Worm (Caenorhabditis elegans) whole organism, early embryonic: ENCODE data around the gene C34B4.4.
A peak's percentile ranks its signal among the peaks of the same experiment; 100 is the strongest.

ENCODE experiments used
- B0310.2 ChIP-seq: sonication (generic microtip); optimal IDR thresholded peaks from 2 replicates; lab custom pipeline; 2016; ENCODE audit warnings: mild to moderate bottlenecking, missing genetic modification characterization, missing compliant biosample characterization
- F13C5.2 ChIP-seq: sonication (generic microtip); optimal IDR thresholded peaks from 2 replicates; lab custom pipeline; 2017; ENCODE audit warnings: mild to moderate bottlenecking, missing genetic modification characterization, inconsistent platforms, missing compliant biosample characterization
- aly-1 ChIP-seq: sonication (generic microtip); optimal IDR thresholded peaks from 2 replicates; lab custom pipeline; 2016; ENCODE audit warnings: missing genetic modification characterization, missing compliant biosample characterization
- ama-1 ChIP-seq: fragments of 150-350 bp; optimal IDR thresholded peaks from 2 replicates; lab custom pipeline; 2014
- ceh-36 ChIP-seq: sonication (generic microtip); optimal IDR thresholded peaks from 2 replicates; lab custom pipeline; 2016; ENCODE audit warnings: missing genetic modification characterization, inconsistent platforms, missing compliant biosample characterization
- ets-7 ChIP-seq: sonication (generic microtip); optimal IDR thresholded peaks from 2 replicates; lab custom pipeline; 2016; ENCODE audit warnings: missing genotype, missing genetic modification characterization, missing compliant biosample characterization
- flt-1 ChIP-seq: fragments of 200-800 bp; sonication (Bioruptor generic); IDR thresholded peaks from 2 replicates; pipeline ENCODE4 v1.3.6; 2022; ENCODE audit warnings: missing genetic modification characterization, missing compliant biosample characterization
- hmg-4 ChIP-seq: fragments of 200-800 bp; sonication (Bioruptor generic); optimal IDR thresholded peaks from 2 replicates; lab custom pipeline; 2018; ENCODE audit warnings: mild to moderate bottlenecking, missing genetic modification characterization, missing compliant biosample characterization
- hnd-1 ChIP-seq: sonication (generic microtip); optimal IDR thresholded peaks from 2 replicates; lab custom pipeline; 2016; ENCODE audit warnings: missing genetic modification characterization, missing compliant biosample characterization
- pes-1 ChIP-seq: fragments of 200-800 bp; sonication (Bioruptor generic); IDR thresholded peaks from 2 replicates; pipeline ENCODE4 v1.3.6; 2022; ENCODE audit warnings: missing genetic modification reagents, missing genetic modification characterization, missing compliant biosample characterization
- scrt-1 ChIP-seq: fragments of 200-800 bp; sonication (Bioruptor generic); IDR thresholded peaks from 2 replicates; pipeline ENCODE4 v1.3.6; 2022; ENCODE audit warnings: missing genetic modification characterization, missing compliant biosample characterization
- sea-1 ChIP-seq: fragments of 200-800 bp; sonication (Bioruptor generic); conservative IDR thresholded peaks from 2 replicates; pipeline ENCODE4 v1.3.6; 2022; ENCODE audit warnings: missing genetic modification characterization, missing compliant biosample characterization
- tbx-37 ChIP-seq: fragments of 200-800 bp; sonication (Bioruptor generic); conservative IDR thresholded peaks from 2 replicates; pipeline ENCODE4 v1.3.6; 2022; ENCODE audit warnings: missing genetic modification reagents, missing genetic modification characterization, missing compliant biosample characterization
- tra-4 ChIP-seq: sonication (generic microtip); optimal IDR thresholded peaks from 2 replicates; lab custom pipeline; 2017; ENCODE audit warnings: missing genetic modification characterization, missing compliant biosample characterization

DNA sequence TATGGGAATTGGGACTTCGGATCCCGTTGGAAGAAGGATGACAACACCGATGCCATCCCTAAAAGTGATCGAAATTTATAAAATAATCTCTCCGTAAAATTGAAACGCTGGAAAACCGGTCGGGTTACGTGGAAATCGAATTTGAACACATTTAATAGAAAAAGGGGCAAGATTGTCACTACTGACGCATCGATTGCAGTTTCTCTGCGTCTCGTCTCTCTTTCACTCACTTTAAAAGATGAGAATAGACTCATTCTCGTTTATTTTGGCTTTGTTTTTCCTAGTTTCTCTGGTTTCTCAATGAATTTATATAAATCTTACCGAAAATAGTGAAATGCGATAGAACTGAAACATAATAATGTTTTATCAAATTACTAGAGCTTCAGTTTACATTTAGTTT is 48.5 kb upstream of the C34B4.4 start, which contains the start of gene scyl-1:
- no peak for TF ChIP-seq scrt-1 (GFP tag; lab: Robert Waterston, UW)
- no peak for TF ChIP-seq hmg-4 (GFP tag; lab: Kevin White, UChicago)
- peak; percentile 31; the same call in 1 of the 2 replicates for TF ChIP-seq flt-1 (GFP tag; lab: Robert Waterston, UW)
- TF ChIP-seq tbx-37 (GFP tag; lab: Robert Waterston, UW) = 0 out of 2 replicates have a peak, but pooled peaks have one; percentile 16
- TF ChIP-seq ama-1 (lab: Kevin White, UChicago) = no peak
- no peak for TF ChIP-seq ceh-36 (tag; lab: Kevin White, UChicago)
- TF ChIP-seq hnd-1 (tag; lab: Kevin White, UChicago) = no peak
- no peak for TF ChIP-seq sea-1 (GFP tag; lab: Robert Waterston, UW)
- no peak for TF ChIP-seq pes-1 (GFP tag; lab: Robert Waterston, UW)
- TF ChIP-seq ets-7 = no peak
- no peak for TF ChIP-seq aly-1 (tag; lab: Kevin White, UChicago)
- no peak for TF ChIP-seq tra-4
- TF ChIP-seq F13C5.2 (tag; lab: Kevin White, UChicago) = peak; percentile 11
- TF ChIP-seq B0310.2 (tag; lab: Kevin White, UChicago) = no peak
